Fruit fly (Drosophila melanogaster): ENCODE results near the gene Qsox3.

Qsox3 gene

dm6 chr3R:21874982-21875466 lies 36.6 kb upstream of the Qsox3 start, which contains the start of gene CG6656 (continued):
- TF ChIP-seq eg (GFP tag; IDR thresholded peaks at IDR 0.05) (no peak; the same call in 2 of the 3 replicates), CG16779 (tag; optimal IDR thresholded peaks at IDR 0.05) (peak; percentile 5), CG8119 (GFP tag; IDR thresholded peaks at IDR 0.05) (peak; percentile 42; the same call in 2 of the 3 replicates), CG34406 (GFP tag; optimal IDR thresholded peaks at IDR 0.05) (no peak), fd59A (GFP tag; optimal IDR thresholded peaks at IDR 0.05) (no peak), fkh (GFP tag; optimal IDR thresholded peaks at IDR 0.05) (peak; percentile 47), Eip75B (GFP tag; optimal IDR thresholded peaks at IDR 0.05) (no peak), Lpt (GFP tag; optimal IDR thresholded peaks at IDR 0.05) (peak; percentile 76)

dm6 chr3R:21877636-21878035 lies 34.0 kb upstream of the Qsox3 start, which contains the start of gene P5CDh2:
Gene P5CDh2, plus strand, starts transcription at chr3R:21877936.
- TF ChIP-seq topi (GFP tag; optimal IDR thresholded peaks at IDR 0.05) (no peak), CG7368 (GFP tag; optimal IDR thresholded peaks at IDR 0.05) (no peak)

dm6 chr3R:21878473-21878872 lies 33.1 kb upstream of the Qsox3 start, which contains the start of gene CG34148:
Gene CG34148, minus strand, starts transcription at chr3R:21878686.
- TF ChIP-seq Sox15 (GFP tag; optimal IDR thresholded peaks at IDR 0.05) (no peak), salr (GFP tag; optimal IDR thresholded peaks at IDR 0.05) (no peak), ss (GFP tag; optimal IDR thresholded peaks at IDR 0.05) (no peak), CG9139 (GFP tag; optimal IDR thresholded peaks at IDR 0.05) (no peak)

dm6 chr3R:21880510-21880909 lies 31.1 kb upstream of the Qsox3 start, which contains the start of gene CG31465:
Gene CG31465, plus strand, starts transcription at chr3R:21880810.
- TF ChIP-seq CG6854 (GFP tag; optimal IDR thresholded peaks at IDR 0.05) = no peak
- no peak for TF ChIP-seq Ets21C (GFP tag; optimal IDR thresholded peaks at IDR 0.05)
- no peak for TF ChIP-seq Sox15 (GFP tag; optimal IDR thresholded peaks at IDR 0.05)
- no peak for TF ChIP-seq CG6792 (GFP tag; optimal IDR thresholded peaks at IDR 0.05)
- TF ChIP-seq Lpt (GFP tag; optimal IDR thresholded peaks at IDR 0.05) = no peak
- no peak for TF ChIP-seq salr (GFP tag; optimal IDR thresholded peaks at IDR 0.05)
- TF ChIP-seq Ets96B (tag; optimal IDR thresholded peaks at IDR 0.05) = no peak
- no peak for TF ChIP-seq Hr4 (GFP tag; optimal IDR thresholded peaks at IDR 0.05)
- TF ChIP-seq Met (GFP tag; optimal IDR thresholded peaks at IDR 0.05) = no peak
- no peak for TF ChIP-seq dac (GFP tag; optimal IDR thresholded peaks at IDR 0.05)
- no peak for TF ChIP-seq CG3032 (tag; optimal IDR thresholded peaks at IDR 0.05)
- no peak for TF ChIP-seq CG10669 (GFP tag; optimal IDR thresholded peaks at IDR 0.05)
- TF ChIP-seq CG34406 (GFP tag; optimal IDR thresholded peaks at IDR 0.05) = no peak
- no peak for TF ChIP-seq CG6163 (GFP tag; IDR thresholded peaks at IDR 0.05)
- TF ChIP-seq Eip93F (GFP tag; optimal IDR thresholded peaks at IDR 0.05) = no peak
- TF ChIP-seq cyc (GFP tag; optimal IDR thresholded peaks at IDR 0.05) = no peak
- no peak for TF ChIP-seq CG11902 (GFP tag; optimal IDR thresholded peaks at IDR 0.05)
- no peak for TF ChIP-seq Hr39 (GFP tag; optimal IDR thresholded peaks at IDR 0.05)
- no peak for TF ChIP-seq CG1621 (tag; optimal IDR thresholded peaks at IDR 0.05)

dm6 chr3R:21884354-21884753 lies 27.3 kb upstream of the Qsox3 start, which contains the start of gene fit:
Gene fit, minus strand, starts transcription at chr3R:21884454.
- TF ChIP-seq CG16779 (tag; optimal IDR thresholded peaks at IDR 0.05) (no peak), Sox102F (GFP tag; optimal IDR thresholded peaks at IDR 0.05) (no peak), Blimp-1 (GFP tag; optimal IDR thresholded peaks at IDR 0.05) (no peak), cyc (GFP tag; optimal IDR thresholded peaks at IDR 0.05) (no peak), CG6163 (GFP tag; IDR thresholded peaks at IDR 0.05) (no peak), Eip78C (GFP tag) (no peak), CG11762 (GFP tag; optimal IDR thresholded peaks at IDR 0.05; ENCODE audit: insufficient read depth) (no peak), CG10669 (GFP tag; optimal IDR thresholded peaks at IDR 0.05) (no peak), acj6 (GFP tag; optimal IDR thresholded peaks at IDR 0.05) (no peak), CG8119 (GFP tag; IDR thresholded peaks at IDR 0.05) (no peak), Met (GFP tag; optimal IDR thresholded peaks at IDR 0.05) (no peak), dsx (GFP tag; optimal IDR thresholded peaks at IDR 0.05; ENCODE audit: poor library complexity, severe bottlenecking) (no peak), vri (GFP tag; optimal IDR thresholded peaks at IDR 0.05) (no peak), CG32006 (GFP tag; optimal IDR thresholded peaks at IDR 0.05) (no peak)

All from whole organism, prepupa.